Fruit fly (Drosophila melanogaster): ENCODE data around the gene CG32284.

The CG32284 gene

dm6 chr3L:3222643-3223389, 36.4 kb downstream of the CG32284 start, which contains the start of the genes RpL28 and eIF1 (continued):
- TF ChIP-seq CG18011 (GFP tag; optimal IDR thresholded peaks at IDR 0.05) (peak; percentile 83), CG31365 (tag; optimal IDR thresholded peaks at IDR 0.05) (peak; percentile 83), trem (tag; optimal IDR thresholded peaks at IDR 0.05) (peak; percentile 99), Hand (GFP tag; optimal IDR thresholded peaks at IDR 0.05) (peak; percentile 81), Chrac-16 (GFP tag; optimal IDR thresholded peaks at IDR 0.05) (peak; percentile 80), GATAe (GFP tag; conservative IDR thresholded peaks at IDR 0.05) (peak; percentile 56), sd (tag; optimal IDR thresholded peaks at IDR 0.05) (no peak), HLH3B (GFP tag; IDR thresholded peaks at IDR 0.05) (peak; percentile 82), rib (GFP tag; IDR thresholded peaks at IDR 0.05) (0 out of 2 replicates have a peak, but pooled peaks have one; percentile 28), Gug (GFP tag; IDR thresholded peaks at IDR 0.05) (peak; percentile 57), Awh (GFP tag; IDR thresholded peaks at IDR 0.05) (peak; percentile 86), ken (GFP tag; IDR thresholded peaks at IDR 0.05) (peak; percentile 89), eve (GFP tag; optimal IDR thresholded peaks at IDR 0.05) (no peak), org-1 (GFP tag; optimal IDR thresholded peaks at IDR 0.05) (peak; percentile 86), Opbp (GFP tag; IDR thresholded peaks at IDR 0.05; ENCODE audit: partially characterized antibody) (peak; percentile 99), Aef1 (GFP tag; IDR thresholded peaks at IDR 0.05) (peak; percentile 79), Xrp1 (GFP tag; IDR thresholded peaks at IDR 0.05) (peak; percentile 39; the same call in 1 of the 2 replicates), CG8388 (GFP tag; optimal IDR thresholded peaks at IDR 0.05) (peak; percentile 80), CG4820 (GFP tag; optimal IDR thresholded peaks at IDR 0.05) (peak; percentile 82), E2f1 (GFP tag; IDR thresholded peaks at IDR 0.05) (peak; percentile 70), CoRest (tag; optimal IDR thresholded peaks at IDR 0.05) (peak; percentile 88), chif (GFP tag; optimal IDR thresholded peaks at IDR 0.05) (peak; percentile 84 to 91), CG18262 (tag; optimal IDR thresholded peaks at IDR 0.05) (peak; percentile 83), CG15514 (GFP tag; optimal IDR thresholded peaks at IDR 0.05) (peak; percentile 92), CG7556 (GFP tag; optimal IDR thresholded peaks at IDR 0.05) (peak; percentile 85), CG11247 (GFP tag; IDR thresholded peaks at IDR 0.05) (peak; percentile 87), BtbVII (GFP tag; optimal IDR thresholded peaks at IDR 0.05) (peak; percentile 89), CG13123 (GFP tag; optimal IDR thresholded peaks at IDR 0.05) (peak; percentile 100), mirr (GFP tag; optimal IDR thresholded peaks at IDR 0.05) (peak; percentile 94), eyg (GFP tag; optimal IDR thresholded peaks at IDR 0.05) (peak; percentile 87), Atf6 (GFP tag; IDR thresholded peaks at IDR 0.05) (peak; percentile 76), Bteb2 (GFP tag; optimal IDR thresholded peaks at IDR 0.05) (peak; percentile 86), NK7.1 (GFP tag; optimal IDR thresholded peaks at IDR 0.05) (peak; percentile 84), Six4 (GFP tag; optimal IDR thresholded peaks at IDR 0.05) (peak; percentile 90), Vsx1 (GFP tag; optimal IDR thresholded peaks at IDR 0.05) (peak; percentile 92), CG2199 (GFP tag; IDR thresholded peaks at IDR 0.05) (peak; percentile 85; the same call in 2 of the 3 replicates), jing (GFP tag; optimal IDR thresholded peaks at IDR 0.05) (no peak), CG3163 (GFP tag; optimal IDR thresholded peaks at IDR 0.05) (peak; percentile 70), run (tag; optimal IDR thresholded peaks at IDR 0.05) (peak; percentile 54), CG32532 (GFP tag; IDR thresholded peaks at IDR 0.05) (peak; percentile 81), CG11560 (tag; IDR thresholded peaks at IDR 0.05) (peak; percentile 71; the same call in 2 of the 3 replicates), CG16813 (GFP tag; IDR thresholded peaks at IDR 0.05; ENCODE audit: partially characterized antibody) (peak; percentile 85), HmgZ (tag; optimal IDR thresholded peaks at IDR 0.05) (peak; percentile 84), CG8765 (GFP tag; IDR thresholded peaks at IDR 0.05) (peak; percentile 54), fu2 (GFP tag; optimal IDR thresholded peaks at IDR 0.05) (peak; percentile 81), CG2116 (GFP tag; optimal IDR thresholded peaks at IDR 0.05) (peak; percentile 100), ash1 (GFP tag; optimal IDR thresholded peaks at IDR 0.05) (peak; percentile 96), Poxn (GFP tag; IDR thresholded peaks at IDR 0.05) (peak; percentile 56; the same call in 1 of the 2 replicates), stc (GFP tag; IDR thresholded peaks at IDR 0.05) (peak; percentile 79)

Data from whole organism, embryonic.